Fruit fly (Drosophila melanogaster): ENCODE measurements around the gene CG15535.
A peak's percentile ranks its signal among the peaks of the same experiment; 100 is the strongest.

Gene CG15535

dm6 chr3R:30388215-30388871 is 35.4 kb downstream of the CG15535 start (continued):
- TF ChIP-seq Xbp1 (GFP tag; optimal IDR thresholded peaks at IDR 0.05) (peak; percentile 97), Spps (tag; optimal IDR thresholded peaks at IDR 0.05) (peak; percentile 77), vnd (GFP tag; IDR thresholded peaks at IDR 0.05; ENCODE audit: partially characterized antibody) (no peak), CG12071 (GFP tag; optimal IDR thresholded peaks at IDR 0.05) (peak; percentile 88), Atf3 (GFP tag; optimal IDR thresholded peaks at IDR 0.05) (peak; percentile 97), nom (GFP tag; optimal IDR thresholded peaks at IDR 0.05) (peak; percentile 92), CG6683 (GFP tag; optimal IDR thresholded peaks at IDR 0.05) (peak; percentile 88), MBD-R2 (GFP tag; IDR thresholded peaks at IDR 0.05) (peak; percentile 61), btn (GFP tag; optimal IDR thresholded peaks at IDR 0.05) (peak; percentile 93), CG12299 (tag; optimal IDR thresholded peaks at IDR 0.05) (peak; percentile 71), onecut (GFP tag; IDR thresholded peaks at IDR 0.05) (peak; percentile 85), CG4617 (GFP tag; optimal IDR thresholded peaks at IDR 0.05; ENCODE audit: borderline replicate concordance) (peak; percentile 82), dmrt99B (tag; optimal IDR thresholded peaks at IDR 0.05) (peak; percentile 94), mam (GFP tag; optimal IDR thresholded peaks at IDR 0.05) (peak; percentile 97), Dref (GFP tag; IDR thresholded peaks at IDR 0.05) (peak; percentile 39), CG9876 (GFP tag; optimal IDR thresholded peaks at IDR 0.05) (peak; percentile 95), Dek (tag; optimal IDR thresholded peaks at IDR 0.05) (peak; percentile 91), HLH54F (GFP tag; optimal IDR thresholded peaks at IDR 0.05) (peak; percentile 98), Fer3 (tag; optimal IDR thresholded peaks at IDR 0.05) (peak; percentile 84), BtbVII (GFP tag; optimal IDR thresholded peaks at IDR 0.05) (peak; percentile 94), sc (optimal IDR thresholded peaks at IDR 0.05) (no peak), sc (GFP tag; optimal IDR thresholded peaks at IDR 0.05) (peak; percentile 97), tx (GFP tag; optimal IDR thresholded peaks at IDR 0.05) (peak; percentile 97), CG5180 (GFP tag; optimal IDR thresholded peaks at IDR 0.05) (peak; percentile 90), H2.0 (GFP tag; IDR thresholded peaks at IDR 0.05) (peak; percentile 90), inv (GFP tag; IDR thresholded peaks at IDR 0.05; ENCODE audit: partially characterized antibody) (no peak), CG16779 (GFP tag; IDR thresholded peaks at IDR 0.05) (peak; percentile 75), CG17361 (GFP tag; IDR thresholded peaks at IDR 0.05) (peak; percentile 100), CG14860 (GFP tag; IDR thresholded peaks at IDR 0.05; ENCODE audit: partially characterized antibody) (no peak), lbe (GFP tag; optimal IDR thresholded peaks at IDR 0.05) (peak; percentile 42), Hsf (GFP tag; optimal IDR thresholded peaks at IDR 0.05) (peak; percentile 98), HHEX (GFP tag; optimal IDR thresholded peaks at IDR 0.05) (peak; percentile 95), tap (tag; optimal IDR thresholded peaks at IDR 0.05) (peak; percentile 86), her (GFP tag; optimal IDR thresholded peaks at IDR 0.05) (peak; percentile 94), CG2202 (tag; optimal IDR thresholded peaks at IDR 0.05) (peak; percentile 78), rib (GFP tag; IDR thresholded peaks at IDR 0.05) (peak; percentile 73), ewg (GFP tag; optimal IDR thresholded peaks at IDR 0.05) (peak; percentile 91), CG18011 (GFP tag; optimal IDR thresholded peaks at IDR 0.05) (peak; percentile 88), nerfin-1 (tag; optimal IDR thresholded peaks at IDR 0.05) (peak; percentile 85), psq (GFP tag; optimal IDR thresholded peaks at IDR 0.05) (peak; percentile 77), bowl (GFP tag; IDR thresholded peaks at IDR 0.05) (peak; percentile 80), Mad (GFP tag; optimal IDR thresholded peaks at IDR 0.05) (peak; percentile 91), CG10959 (GFP tag; IDR thresholded peaks at IDR 0.05) (peak; percentile 80), CG7271 (tag; optimal IDR thresholded peaks at IDR 0.05) (peak; percentile 17), CG4282 (GFP tag; optimal IDR thresholded peaks at IDR 0.05) (peak; percentile 88), dm (GFP tag; optimal IDR thresholded peaks at IDR 0.05) (peak; percentile 95), phol (tag; optimal IDR thresholded peaks at IDR 0.05) (peak; percentile 92), twi (tag; optimal IDR thresholded peaks at IDR 0.05) (peak; percentile 93), pnt (GFP tag; optimal IDR thresholded peaks at IDR 0.05) (peak; percentile 98), so (GFP tag; IDR thresholded peaks at IDR 0.05) (peak; percentile 89)

All from whole organism, embryonic.